Worm (Caenorhabditis elegans) whole organism, L2 larva: ENCODE results near the gene srd-63.

Experiments
- C34F6.9 ChIP-seq: fragments of 150-350 bp; optimal IDR thresholded peaks from 2 replicates; lab custom pipeline; 2014; ENCODE audit warnings: missing biosample characterization, missing genetic modification characterization
- F13H6.1 ChIP-seq: sonication (generic microtip); optimal IDR thresholded peaks from 2 replicates; lab custom pipeline; 2016; ENCODE audit warnings: missing genetic modification characterization, missing compliant biosample characterization
- Y55F3AM.14 ChIP-seq: fragments of 200-800 bp; sonication (Bioruptor generic); optimal IDR thresholded peaks from 2 replicates; lab custom pipeline; 2018; ENCODE audit warnings: mild to moderate bottlenecking, missing genetic modification characterization, missing compliant biosample characterization
- ZK546.5 ChIP-seq: sonication (generic microtip); optimal IDR thresholded peaks from 2 replicates; lab custom pipeline; 2017; ENCODE audit warnings: missing biosample characterization, missing genetic modification characterization
- alr-1 ChIP-seq: fragments of 150-350 bp; optimal IDR thresholded peaks from 2 replicates; lab custom pipeline; 2014; ENCODE audit warnings: missing biosample characterization, missing genetic modification characterization
- aly-2 ChIP-seq: fragments of 150-350 bp; optimal IDR thresholded peaks from 2 replicates; lab custom pipeline; 2014; ENCODE audit warnings: missing biosample characterization, missing genetic modification characterization
- ama-1 ChIP-seq: fragments of 150-350 bp; optimal IDR thresholded peaks from 2 replicates; lab custom pipeline; 2018; ENCODE audit warnings: inconsistent platforms
- blmp-1 ChIP-seq: sonication (generic microtip); optimal IDR thresholded peaks from 2 replicates; lab custom pipeline; 2017; ENCODE audit warnings: missing genetic modification characterization, mild to moderate bottlenecking, missing compliant biosample characterization, antibody characterized with exemption, moderate library complexity; ENCODE audit not compliant: insufficient read depth
- ceh-16 ChIP-seq: fragments of 150-350 bp; optimal IDR thresholded peaks from 2 replicates; lab custom pipeline; 2014; ENCODE audit warnings: missing biosample characterization, missing genetic modification characterization
- ceh-82 ChIP-seq: fragments of 150-350 bp; optimal IDR thresholded peaks from 2 replicates; lab custom pipeline; 2014; ENCODE audit warnings: missing biosample characterization, missing genetic modification characterization
- crh-2 ChIP-seq: sonication (generic microtip); optimal IDR thresholded peaks from 2 replicates; lab custom pipeline; 2017; ENCODE audit warnings: missing biosample characterization, missing genetic modification characterization
- dmd-4 ChIP-seq: sonication (generic microtip); optimal IDR thresholded peaks from 2 replicates; lab custom pipeline; 2017; ENCODE audit warnings: missing biosample characterization, missing genetic modification characterization
- egl-27 ChIP-seq: sonication (generic microtip); optimal IDR thresholded peaks from 3 replicates; lab custom pipeline; 2017; ENCODE audit warnings: missing biosample characterization, missing genetic modification reagents, missing genetic modification characterization
- elt-1 ChIP-seq: fragments of 150-350 bp; optimal IDR thresholded peaks from 2 replicates; lab custom pipeline; 2014; ENCODE audit warnings: missing biosample characterization, missing genetic modification characterization
- fos-1 ChIP-seq: fragments of 150-350 bp; optimal IDR thresholded peaks from 2 replicates; lab custom pipeline; 2014; ENCODE audit warnings: missing biosample characterization, missing genetic modification characterization
- gmeb-1 ChIP-seq: fragments of 150-350 bp; optimal IDR thresholded peaks from 2 replicates; lab custom pipeline; 2014; ENCODE audit warnings: missing biosample characterization, missing genetic modification characterization
- lin-11 ChIP-seq: fragments of 150-350 bp; sonication (generic microtip); optimal IDR thresholded peaks from 2 replicates; lab custom pipeline; 2014; ENCODE audit warnings: missing biosample characterization, missing genetic modification characterization, inconsistent platforms, mixed read lengths
- lin-13 ChIP-seq: fragments of 150-350 bp; optimal IDR thresholded peaks from 2 replicates; lab custom pipeline; 2014; ENCODE audit warnings: missing biosample characterization, missing genetic modification reagents, missing genetic modification characterization
- lin-39 ChIP-seq: fragments of 150-350 bp; optimal IDR thresholded peaks from 2 replicates; lab custom pipeline; 2014; ENCODE audit warnings: missing biosample characterization, missing genetic modification reagents, missing genetic modification characterization
- lsy-2 ChIP-seq, 2 experiments: fragments of 150-350 bp in 1 of 2; sonication (generic microtip) in 1 of 2; optimal IDR thresholded peaks; 2 replicates each; lab custom pipeline; 2014 to 2017; ENCODE audit warnings: missing biosample characterization in 2 of 2, missing genetic modification characterization in 2 of 2
- mab-5 ChIP-seq: fragments of 150-350 bp; optimal IDR thresholded peaks from 2 replicates; lab custom pipeline; 2014; ENCODE audit warnings: missing biosample characterization, missing genetic modification characterization
- mdl-1 ChIP-seq, 2 experiments: fragments of 150-350 bp in 1 of 2; sonication (generic microtip) in 1 of 2; optimal IDR thresholded peaks; 2 replicates each; lab custom pipeline; 2017; ENCODE audit warnings: missing biosample characterization in 2 of 2, missing genetic modification characterization in 2 of 2
- nhr-10 ChIP-seq: sonication (generic microtip); optimal IDR thresholded peaks from 2 replicates; lab custom pipeline; 2017; ENCODE audit warnings: missing biosample characterization, missing genetic modification characterization
- nhr-11 ChIP-seq: fragments of 150-350 bp; optimal IDR thresholded peaks from 2 replicates; lab custom pipeline; 2014; ENCODE audit warnings: missing biosample characterization, missing genetic modification characterization
- nhr-12 ChIP-seq: fragments of 150-350 bp; optimal IDR thresholded peaks from 2 replicates; lab custom pipeline; 2014; ENCODE audit warnings: missing biosample characterization, missing genetic modification characterization
- nhr-129 ChIP-seq: fragments of 150-350 bp; optimal IDR thresholded peaks from 2 replicates; lab custom pipeline; 2014; ENCODE audit warnings: missing biosample characterization, missing genetic modification characterization
- nhr-21 ChIP-seq: fragments of 150-350 bp; optimal IDR thresholded peaks from 2 replicates; lab custom pipeline; 2014; ENCODE audit warnings: missing biosample characterization, missing genetic modification characterization
- nhr-23 ChIP-seq: fragments of 150-350 bp; optimal IDR thresholded peaks from 2 replicates; lab custom pipeline; 2014; ENCODE audit warnings: missing biosample characterization, missing genetic modification reagents, missing genetic modification characterization
- nhr-25 ChIP-seq: fragments of 150-350 bp; sonication (generic microtip); optimal IDR thresholded peaks from 3 replicates; lab custom pipeline; 2014; ENCODE audit warnings: missing biosample characterization, missing genetic modification characterization
- nhr-6 ChIP-seq: fragments of 150-350 bp; optimal IDR thresholded peaks from 2 replicates; lab custom pipeline; 2014; ENCODE audit warnings: missing biosample characterization, missing genetic modification characterization
- peb-1 ChIP-seq: fragments of 150-350 bp; optimal IDR thresholded peaks from 2 replicates; lab custom pipeline; 2014; ENCODE audit warnings: missing biosample characterization, missing genetic modification characterization
- sem-4 ChIP-seq: fragments of 150-350 bp; optimal IDR thresholded peaks from 2 replicates; lab custom pipeline; 2014; ENCODE audit warnings: missing biosample characterization, missing genetic modification reagents, missing genetic modification characterization
- skn-1 ChIP-seq: sonication (generic microtip); optimal IDR thresholded peaks from 2 replicates; lab custom pipeline; 2017; ENCODE audit warnings: missing biosample characterization, missing genetic modification characterization
- sma-3 ChIP-seq: sonication (generic microtip); optimal IDR thresholded peaks from 2 replicates; lab custom pipeline; 2016; ENCODE audit warnings: missing genetic modification reagents, missing genetic modification characterization, missing compliant biosample characterization
- sma-9 ChIP-seq, 2 experiments: fragments of 150-350 bp in 1 of 2; sonication (generic microtip) in 1 of 2; optimal IDR thresholded peaks; 2 replicates each; lab custom pipeline; 2014 to 2016; ENCODE audit warnings: missing genetic modification characterization in 2 of 2, mild to moderate bottlenecking in 1 of 2, missing biosample characterization in 1 of 2, missing compliant biosample characterization in 1 of 2, missing genetic modification reagents in 1 of 2, moderate library complexity in 1 of 2
- snpc-4 ChIP-seq: fragments of 150-350 bp; optimal IDR thresholded peaks from 2 replicates; lab custom pipeline; 2014; ENCODE audit warnings: missing biosample characterization, missing genetic modification characterization
- unc-55 ChIP-seq: fragments of 150-350 bp; sonication (generic microtip); optimal IDR thresholded peaks from 3 replicates; lab custom pipeline; 2014; ENCODE audit warnings: missing biosample characterization, missing genetic modification reagents, missing genetic modification characterization
- zag-1 ChIP-seq: fragments of 150-350 bp; optimal IDR thresholded peaks from 2 replicates; lab custom pipeline; 2014; ENCODE audit warnings: missing biosample characterization, missing genetic modification characterization
- ztf-1 ChIP-seq: fragments of 200-800 bp; sonication (Bioruptor generic); conservative IDR thresholded peaks from 2 replicates; pipeline ENCODE4 v1.3.6; 2022; ENCODE audit warnings: missing genetic modification characterization, missing compliant biosample characterization
- ztf-11 ChIP-seq: sonication (generic microtip); optimal IDR thresholded peaks from 2 replicates; lab custom pipeline; 2017; ENCODE audit warnings: missing biosample characterization, missing genetic modification characterization
- ztf-4 ChIP-seq: fragments of 150-350 bp; optimal IDR thresholded peaks from 2 replicates; lab custom pipeline; 2014; ENCODE audit warnings: missing biosample characterization, missing genetic modification characterization

srd-63 gene

DNA sequence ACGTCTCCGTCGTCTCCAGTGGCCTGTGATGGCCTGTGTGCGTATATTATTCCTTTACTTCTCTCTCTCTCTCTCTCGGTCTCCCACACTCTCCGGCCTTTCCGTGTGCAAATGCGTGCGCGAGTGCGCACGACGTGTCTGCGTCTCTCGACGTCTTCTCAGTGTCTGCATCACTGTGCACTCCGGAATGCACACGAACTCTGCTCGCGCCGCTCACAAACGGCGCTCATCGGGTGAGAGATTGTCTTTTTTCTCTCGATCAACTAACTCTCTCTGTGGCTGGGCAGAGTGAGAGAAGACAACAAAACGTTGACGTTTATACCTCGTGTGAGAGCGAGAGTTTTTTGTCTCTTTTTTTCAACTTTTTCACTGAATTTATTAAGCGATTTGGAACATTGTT is 37.7 kb downstream of the srd-63 start:
- TF ChIP-seq mab-5 (peak; percentile 1), ceh-82 (tag; lab: Kevin White, UChicago) (no peak), fos-1 (tag; lab: Kevin White, UChicago) (peak; percentile 87), lin-39 (no peak), zag-1 (tag; lab: Kevin White, UChicago) (peak; percentile 80), ceh-16 (tag; lab: Kevin White, UChicago) (peak; percentile 67), F13H6.1 (tag; lab: Kevin White, UChicago) (peak; percentile 93), nhr-129 (tag; lab: Kevin White, UChicago) (peak; percentile 94), skn-1 (tag; lab: Kevin White, UChicago) (no peak), peb-1 (tag; lab: Kevin White, UChicago) (no peak), nhr-6 (tag; lab: Kevin White, UChicago) (peak; percentile 74), ZK546.5 (tag; lab: Kevin White, UChicago) (peak; percentile 30), snpc-4 (tag; lab: Kevin White, UChicago) (peak; percentile 80), Y55F3AM.14 (GFP tag; lab: Kevin White, UChicago) (peak; percentile 89), nhr-23 (tag; lab: Kevin White, UChicago) (no peak), crh-2 (tag; lab: Kevin White, UChicago) (peak; percentile 93), mdl-1 (tag; optimal IDR thresholded peaks at IDR 0.05; lab: Kevin White, UChicago) (peak; percentile 85 to 87), aly-2 (tag; lab: Kevin White, UChicago) (no peak), lsy-2 (tag; optimal IDR thresholded peaks at IDR 0.05; lab: Kevin White, UChicago) (peak; percentile 57 to 88), lin-11 (tag; lab: Kevin White, UChicago) (peak; percentile 92), egl-27 (tag; lab: Kevin White, UChicago) (peak; percentile 80), sem-4 (peak; percentile 75), ztf-4 (peak; percentile 57), gmeb-1 (peak; percentile 76), alr-1 (tag; lab: Kevin White, UChicago) (no peak), C34F6.9 (tag; lab: Kevin White, UChicago) (peak; percentile 95), nhr-12 (tag; lab: Kevin White, UChicago) (no peak), nhr-21 (tag; lab: Kevin White, UChicago) (peak; percentile 89), unc-55 (GFP tag; lab: Kevin White, UChicago) (peak; percentile 78), ama-1 (lab: Kevin White, UChicago) (peak; percentile 54), sma-3 (GFP tag; lab: Kevin White, UChicago) (peak; percentile 87), lin-13 (peak; percentile 79), blmp-1 (tag; lab: Kevin White, UChicago) (peak; percentile 79), sma-9 (GFP tag; optimal IDR thresholded peaks at IDR 0.05; lab: Kevin White, UChicago) (peak; percentile 92), sma-9 (tag; optimal IDR thresholded peaks at IDR 0.05; lab: Kevin White, UChicago) (no peak), nhr-25 (tag; lab: Kevin White, UChicago) (peak; percentile 81)

DNA sequence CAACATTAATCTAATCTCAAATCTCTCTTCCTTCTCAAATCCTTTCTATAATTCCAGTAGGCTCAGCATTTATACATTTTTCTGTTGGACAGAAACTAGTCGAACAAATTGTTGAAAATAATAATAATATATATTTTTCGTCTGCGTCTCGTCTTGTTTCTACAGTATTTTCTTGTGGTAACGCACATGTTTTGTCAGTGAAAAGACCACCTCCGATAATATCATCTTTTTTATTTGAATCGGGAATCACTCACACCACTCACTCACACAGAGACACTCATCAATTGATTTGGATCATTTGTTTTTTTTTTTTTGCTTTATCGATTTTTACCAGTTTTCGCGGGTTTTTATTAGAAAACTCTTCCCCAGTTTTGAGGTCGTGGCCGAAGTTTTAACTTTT is 39.0 kb downstream of the srd-63 start:
- TF ChIP-seq zag-1 (tag; lab: Kevin White, UChicago) (no peak), nhr-129 (tag; lab: Kevin White, UChicago) (peak; percentile 3)

DNA sequence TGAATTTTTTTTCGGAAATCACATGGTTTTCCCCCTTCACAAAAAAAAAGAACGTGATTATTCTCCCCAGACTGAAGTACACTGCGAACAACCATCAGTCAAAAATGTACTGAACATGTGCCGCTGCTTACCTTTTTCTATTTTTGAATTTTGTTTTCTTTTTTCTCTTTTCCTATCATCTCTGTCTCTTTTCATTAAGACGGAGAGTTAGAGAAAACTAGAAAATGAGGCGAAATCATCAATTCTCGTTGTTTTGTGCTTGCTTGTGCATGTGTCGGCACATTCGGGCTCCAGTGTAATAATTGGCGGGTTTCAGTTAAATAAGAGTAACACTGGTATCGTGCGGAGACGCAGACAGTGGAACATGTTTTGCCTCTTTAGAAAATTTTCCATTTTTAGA is 41.3 kb downstream of the srd-63 start:
- TF ChIP-seq sem-4 (no peak), lsy-2 (tag; optimal IDR thresholded peaks at IDR 0.05; lab: Kevin White, UChicago) (peak in 1 of 2 experiments; percentile 55), gmeb-1 (peak; percentile 2), lin-11 (tag; lab: Kevin White, UChicago) (no peak), nhr-11 (tag; lab: Kevin White, UChicago) (no peak), lin-39 (no peak), snpc-4 (tag; lab: Kevin White, UChicago) (peak; percentile 57), ztf-1 (no peak), fos-1 (tag; lab: Kevin White, UChicago) (no peak), nhr-10 (tag; lab: Kevin White, UChicago) (no peak), C34F6.9 (tag; lab: Kevin White, UChicago) (peak; percentile 59), sma-9 (GFP tag; optimal IDR thresholded peaks at IDR 0.05; lab: Kevin White, UChicago) (peak; percentile 70), sma-9 (tag; optimal IDR thresholded peaks at IDR 0.05; lab: Kevin White, UChicago) (no peak), elt-1 (no peak), mdl-1 (tag; optimal IDR thresholded peaks at IDR 0.05; lab: Kevin White, UChicago) (peak in 1 of 2 experiments; percentile 64), nhr-23 (tag; lab: Kevin White, UChicago) (no peak), dmd-4 (tag; lab: Kevin White, UChicago) (no peak), F13H6.1 (tag; lab: Kevin White, UChicago) (peak; percentile 56), nhr-129 (tag; lab: Kevin White, UChicago) (peak; percentile 68), ztf-11 (tag; lab: Kevin White, UChicago) (no peak), unc-55 (GFP tag; lab: Kevin White, UChicago) (peak; percentile 45), ztf-4 (no peak), ZK546.5 (tag; lab: Kevin White, UChicago) (no peak), skn-1 (tag; lab: Kevin White, UChicago) (peak; percentile 34), alr-1 (tag; lab: Kevin White, UChicago) (no peak), nhr-6 (tag; lab: Kevin White, UChicago) (no peak)
